Worm (Caenorhabditis elegans) whole organism, early embryonic: ENCODE measurements around the gene fbxa-111.
"Not testable (repeated sequence)": the region's sequence is repeated elsewhere in the genome, so short reads cannot be mapped to it uniquely, and the experiment has no call there.

Experiments
- B0310.2 ChIP-seq: sonication (generic microtip); optimal IDR thresholded peaks from 2 replicates; lab custom pipeline; 2016; ENCODE audit warnings: mild to moderate bottlenecking, missing genetic modification characterization, missing compliant biosample characterization
- F13C5.2 ChIP-seq: sonication (generic microtip); optimal IDR thresholded peaks from 2 replicates; lab custom pipeline; 2017; ENCODE audit warnings: mild to moderate bottlenecking, missing genetic modification characterization, inconsistent platforms, missing compliant biosample characterization
- aly-1 ChIP-seq: sonication (generic microtip); optimal IDR thresholded peaks from 2 replicates; lab custom pipeline; 2016; ENCODE audit warnings: missing genetic modification characterization, missing compliant biosample characterization
- ama-1 ChIP-seq: fragments of 150-350 bp; optimal IDR thresholded peaks from 2 replicates; lab custom pipeline; 2014
- ceh-13 ChIP-seq: fragments of 200-800 bp; sonication (Bioruptor generic); optimal IDR thresholded peaks from 2 replicates; lab custom pipeline; 2018; ENCODE audit warnings: mild to moderate bottlenecking, missing genetic modification characterization, missing compliant biosample characterization
- ceh-36 ChIP-seq: sonication (generic microtip); optimal IDR thresholded peaks from 2 replicates; lab custom pipeline; 2016; ENCODE audit warnings: missing genetic modification characterization, inconsistent platforms, missing compliant biosample characterization
- ets-7 ChIP-seq: sonication (generic microtip); optimal IDR thresholded peaks from 2 replicates; lab custom pipeline; 2016; ENCODE audit warnings: missing genotype, missing genetic modification characterization, missing compliant biosample characterization
- flt-1 ChIP-seq: fragments of 200-800 bp; sonication (Bioruptor generic); IDR thresholded peaks from 2 replicates; pipeline ENCODE4 v1.3.6; 2022; ENCODE audit warnings: missing genetic modification characterization, missing compliant biosample characterization
- hmbx-1 ChIP-seq: sonication (generic microtip); optimal IDR thresholded peaks from 2 replicates; lab custom pipeline; 2016; ENCODE audit warnings: mild to moderate bottlenecking, missing genetic modification characterization, missing compliant biosample characterization
- hmg-4 ChIP-seq: fragments of 200-800 bp; sonication (Bioruptor generic); optimal IDR thresholded peaks from 2 replicates; lab custom pipeline; 2018; ENCODE audit warnings: mild to moderate bottlenecking, missing genetic modification characterization, missing compliant biosample characterization
- hnd-1 ChIP-seq: sonication (generic microtip); optimal IDR thresholded peaks from 2 replicates; lab custom pipeline; 2016; ENCODE audit warnings: missing genetic modification characterization, missing compliant biosample characterization
- pes-1 ChIP-seq: fragments of 200-800 bp; sonication (Bioruptor generic); IDR thresholded peaks from 2 replicates; pipeline ENCODE4 v1.3.6; 2022; ENCODE audit warnings: missing genetic modification reagents, missing genetic modification characterization, missing compliant biosample characterization
- scrt-1 ChIP-seq: fragments of 200-800 bp; sonication (Bioruptor generic); IDR thresholded peaks from 2 replicates; pipeline ENCODE4 v1.3.6; 2022; ENCODE audit warnings: missing genetic modification characterization, missing compliant biosample characterization
- sea-1 ChIP-seq: fragments of 200-800 bp; sonication (Bioruptor generic); conservative IDR thresholded peaks from 2 replicates; pipeline ENCODE4 v1.3.6; 2022; ENCODE audit warnings: missing genetic modification characterization, missing compliant biosample characterization
- tbx-11 ChIP-seq: fragments of 200-800 bp; sonication (Bioruptor generic); IDR thresholded peaks from 2 replicates; pipeline ENCODE4 v1.3.6; 2022; ENCODE audit warnings: missing genetic modification characterization, missing compliant biosample characterization
- tbx-37 ChIP-seq: fragments of 200-800 bp; sonication (Bioruptor generic); conservative IDR thresholded peaks from 2 replicates; pipeline ENCODE4 v1.3.6; 2022; ENCODE audit warnings: missing genetic modification reagents, missing genetic modification characterization, missing compliant biosample characterization
- tra-4 ChIP-seq: sonication (generic microtip); optimal IDR thresholded peaks from 2 replicates; lab custom pipeline; 2017; ENCODE audit warnings: missing genetic modification characterization, missing compliant biosample characterization

Gene fbxa-111

ce11 chrV:16949609-16950008, at the start of gene fbxa-111:
Gene fbxa-111 (minus strand): TSS chrV:16949709.
- TF ChIP-seq F13C5.2, hnd-1, hmbx-1 (tag; lab: Kevin White, UChicago): not testable (repeated sequence)

ce11 chrV:16992383-16992782, 42.9 kb upstream of the fbxa-111 start:
- TF ChIP-seq tbx-37 (GFP tag; lab: Robert Waterston, UW) (no peak), hmbx-1 (tag; lab: Kevin White, UChicago) (no peak), tbx-11 (GFP tag; lab: Robert Waterston, UW) (no peak), hmg-4 (GFP tag; lab: Kevin White, UChicago) (no peak), flt-1 (GFP tag; lab: Robert Waterston, UW) (no peak), tra-4 (tag; lab: Kevin White, UChicago) (no peak), ceh-36 (no peak), aly-1 (tag; lab: Kevin White, UChicago) (no peak), ceh-13 (GFP tag; lab: Kevin White, UChicago) (no peak), ets-7 (tag; lab: Kevin White, UChicago) (no peak), scrt-1 (no peak)

- no peak for TF ChIP-seq pes-1 (GFP tag; lab: Robert Waterston, UW)
- no peak for TF ChIP-seq tra-4 (tag; lab: Kevin White, UChicago)
- TF ChIP-seq tbx-11 (GFP tag; lab: Robert Waterston, UW), result no peak
- TF ChIP-seq hmbx-1 (tag; lab: Kevin White, UChicago), result no peak
- no peak for TF ChIP-seq flt-1 (GFP tag; lab: Robert Waterston, UW)
- TF ChIP-seq B0310.2, result no peak
- no peak for TF ChIP-seq ceh-13 (GFP tag; lab: Kevin White, UChicago)
- TF ChIP-seq hnd-1 (tag; lab: Kevin White, UChicago), result no peak
- no peak for TF ChIP-seq ceh-36
- no peak for TF ChIP-seq hmg-4 (GFP tag; lab: Kevin White, UChicago)
- TF ChIP-seq ama-1 (lab: Kevin White, UChicago), result no peak
- no peak for TF ChIP-seq F13C5.2 (tag; lab: Kevin White, UChicago)
Measured at ce11 chrV:16991734-16992133, 42.2 kb upstream of the fbxa-111 start, which contains the start of gene srz-95. Gene srz-95 (plus strand): TSS chrV:16992034.

ce11 chrV:16988614-16989013, 39.1 kb upstream of the fbxa-111 start, which contains the start of gene Y102A5C.27:
Gene Y102A5C.27 (minus strand): TSS chrV:16988714.
- no peak for TF ChIP-seq hmg-4 (GFP tag; lab: Kevin White, UChicago)
- no peak for TF ChIP-seq ceh-13 (GFP tag; lab: Kevin White, UChicago)
- no peak for TF ChIP-seq ceh-36
- TF ChIP-seq B0310.2, result no peak
- no peak for TF ChIP-seq F13C5.2 (tag; lab: Kevin White, UChicago)
- TF ChIP-seq scrt-1, result no peak
- no peak for TF ChIP-seq hmbx-1 (tag; lab: Kevin White, UChicago)
- TF ChIP-seq ets-7 (tag; lab: Kevin White, UChicago), result no peak
- TF ChIP-seq tra-4 (tag; lab: Kevin White, UChicago), result no peak
- no peak for TF ChIP-seq ama-1 (lab: Kevin White, UChicago)
- TF ChIP-seq tbx-37 (GFP tag; lab: Robert Waterston, UW), result no peak
- TF ChIP-seq tbx-11 (GFP tag; lab: Robert Waterston, UW), result no peak
- TF ChIP-seq sea-1 (GFP tag; lab: Robert Waterston, UW), result no peak
- no peak for TF ChIP-seq pes-1 (GFP tag; lab: Robert Waterston, UW)

- TF ChIP-seq hnd-1 (tag; lab: Kevin White, UChicago) (no peak), ama-1 (lab: Kevin White, UChicago) (no peak), tbx-11 (GFP tag; lab: Robert Waterston, UW) (no peak), scrt-1 (no peak), flt-1 (GFP tag; lab: Robert Waterston, UW) (no peak), ets-7 (tag; lab: Kevin White, UChicago) (no peak), B0310.2 (no peak), F13C5.2 (tag; lab: Kevin White, UChicago) (no peak), aly-1 (tag; lab: Kevin White, UChicago) (no peak)
Measured at ce11 chrV:16987783-16988182, 38.3 kb upstream of the fbxa-111 start.

ce11 chrV:16987035-16987434, 37.5 kb upstream of the fbxa-111 start, which contains the start of gene Y102A5C.40:
Gene Y102A5C.40 (minus strand): TSS chrV:16987135.
- TF ChIP-seq tra-4 (tag; lab: Kevin White, UChicago) (no peak), aly-1 (tag; lab: Kevin White, UChicago) (no peak), tbx-11 (GFP tag; lab: Robert Waterston, UW) (no peak), flt-1 (GFP tag; lab: Robert Waterston, UW) (no peak), hnd-1 (tag; lab: Kevin White, UChicago) (no peak)

- TF ChIP-seq ets-7 (tag; lab: Kevin White, UChicago), result no peak
- TF ChIP-seq aly-1 (tag; lab: Kevin White, UChicago), result no peak
- TF ChIP-seq tra-4 (tag; lab: Kevin White, UChicago), result no peak
- TF ChIP-seq flt-1 (GFP tag; lab: Robert Waterston, UW), result no peak
- no peak for TF ChIP-seq tbx-37 (GFP tag; lab: Robert Waterston, UW)
- TF ChIP-seq hmbx-1 (tag; lab: Kevin White, UChicago), result no peak
Measured at ce11 chrV:16980368-16980767, 30.9 kb upstream of the fbxa-111 start, which contains the start of gene srz-54. Gene srz-54 (plus strand): TSS chrV:16980668.

ce11 chrV:16974919-16975318, 25.4 kb upstream of the fbxa-111 start, which contains the start of gene srx-54:
Gene srx-54 (plus strand): TSS chrV:16975219.
- TF ChIP-seq aly-1 (tag; lab: Kevin White, UChicago), result no peak
- no peak for TF ChIP-seq pes-1 (GFP tag; lab: Robert Waterston, UW)
